Worm (Caenorhabditis elegans) whole organism, midembryonic: Measurements from ENCODE around the gene Y43B11AR.1.

Experiments
- klf-2 ChIP-seq: fragments of 200-800 bp; sonication (Bioruptor generic); conservative IDR thresholded peaks from 2 replicates; pipeline ENCODE4 v1.3.6; 2022; ENCODE audit warnings: missing genetic modification reagents, missing genetic modification characterization, missing compliant biosample characterization
- med-1 ChIP-seq: sonication (generic microtip); optimal IDR thresholded peaks from 2 replicates; lab custom pipeline; 2017; ENCODE audit warnings: missing genetic modification characterization, mild to moderate bottlenecking, missing compliant biosample characterization, antibody characterized with exemption, missing genetic modification reagents; ENCODE audit not compliant: insufficient read depth
- ref-1 ChIP-seq: fragments of 200-800 bp; sonication (Bioruptor generic); conservative IDR thresholded peaks from 2 replicates; pipeline ENCODE4 v1.3.6; 2022; ENCODE audit warnings: missing genetic modification reagents, missing genetic modification characterization, missing compliant biosample characterization
- ztf-29 ChIP-seq: fragments of 200-800 bp; sonication (Bioruptor generic); IDR thresholded peaks from 2 replicates; pipeline ENCODE4 v1.3.6; 2022; ENCODE audit warnings: missing genetic modification reagents, missing genetic modification characterization, missing compliant biosample characterization

- TF ChIP-seq ref-1 (GFP tag; lab: Robert Waterston, UW) (no peak), klf-2 (GFP tag; lab: Robert Waterston, UW) (no peak), ztf-29 (GFP tag; lab: Robert Waterston, UW) (no peak), med-1 (no peak)
Measured at ce11 chrIV:7047762-7048178, 33.5 kb upstream of the Y43B11AR.1 start.
